Fruit fly (Drosophila melanogaster): Measurements from ENCODE around the gene Hipk.
A peak's percentile ranks its signal among the peaks of the same experiment; 100 is the strongest.

The Hipk gene

DNA sequence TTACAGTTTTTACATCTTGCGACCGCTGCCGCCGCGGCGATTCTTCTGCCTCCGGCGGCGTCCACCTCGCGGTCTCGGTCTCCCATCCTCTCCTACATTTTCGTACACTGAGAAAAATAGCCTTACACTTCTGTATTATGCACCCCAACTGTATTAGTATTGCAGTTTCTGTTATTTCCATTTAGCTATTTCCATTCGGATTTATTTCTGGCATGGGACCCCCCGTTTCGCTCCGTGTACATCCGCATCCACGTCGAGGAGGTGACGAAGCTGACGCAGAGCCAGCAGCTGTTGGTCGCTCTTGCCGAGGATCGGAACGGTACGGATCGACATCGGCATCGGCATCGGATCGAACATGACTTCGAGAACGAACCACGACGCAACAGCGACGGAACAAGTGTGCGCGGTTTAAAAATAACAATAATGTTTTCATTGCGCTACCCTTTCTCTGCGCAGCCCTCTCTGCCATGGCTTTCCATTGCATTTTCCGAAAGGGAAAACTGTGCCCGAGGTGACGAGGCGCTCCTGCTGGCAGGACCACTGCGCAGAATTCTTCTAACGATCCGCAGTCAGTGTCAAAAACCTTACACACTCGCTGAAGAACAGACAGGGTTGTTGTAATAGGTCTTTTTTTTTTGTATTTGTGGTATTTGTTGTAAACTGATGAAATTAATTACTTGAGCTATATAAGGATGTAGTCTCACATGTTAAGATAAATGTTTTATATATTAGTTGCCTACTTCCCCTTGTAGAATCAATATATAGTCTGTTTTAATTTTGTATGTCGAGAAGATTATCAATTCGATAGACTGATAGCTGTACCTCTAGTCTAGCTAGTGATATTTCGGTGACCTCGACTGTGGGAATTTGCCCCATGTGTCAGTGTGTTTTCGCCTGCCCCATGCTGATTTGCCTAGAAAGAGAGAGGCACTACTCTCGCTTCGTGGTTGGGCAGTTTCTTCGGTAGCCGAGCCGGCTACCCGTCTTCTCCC lies 46.7 kb downstream of the Hipk start (continued):
- peak; percentile 73 for TF ChIP-seq Spps (tag; optimal IDR thresholded peaks at IDR 0.05)
- peak; percentile 91 for TF ChIP-seq CG18599 (GFP tag; optimal IDR thresholded peaks at IDR 0.05)
- peak; percentile 87 for TF ChIP-seq ttk (GFP tag; IDR thresholded peaks at IDR 0.05)
- peak; percentile 78 for TF ChIP-seq CG14710 (tag; optimal IDR thresholded peaks at IDR 0.05)
- peak; percentile 89 for TF ChIP-seq CG14667 (GFP tag; IDR thresholded peaks at IDR 0.05)
- TF ChIP-seq CG6791 (GFP tag; IDR thresholded peaks at IDR 0.05; ENCODE audit: partially characterized antibody): no peak
- TF ChIP-seq CG43689 (GFP tag; IDR thresholded peaks at IDR 0.05): 0 out of 2 replicates have a peak, but pooled peaks have one; percentile 43
- TF ChIP-seq CG6272 (GFP tag; IDR thresholded peaks at IDR 0.05): peak; percentile 83
- peak; percentile 66 for TF ChIP-seq CG17912 (GFP tag; optimal IDR thresholded peaks at IDR 0.05)
- peak; percentile 82 for TF ChIP-seq dan (GFP tag; IDR thresholded peaks at IDR 0.05)
- TF ChIP-seq bcd (GFP tag; optimal IDR thresholded peaks at IDR 0.05): peak; percentile 91
- TF ChIP-seq amos (GFP tag; IDR thresholded peaks at IDR 0.05; ENCODE audit: partially characterized antibody): no peak
- TF ChIP-seq Hand (GFP tag; optimal IDR thresholded peaks at IDR 0.05): peak; percentile 74
- peak; percentile 84 for TF ChIP-seq nom (GFP tag; optimal IDR thresholded peaks at IDR 0.05)
- peak; percentile 88 for TF ChIP-seq onecut (GFP tag; IDR thresholded peaks at IDR 0.05)
- peak; percentile 85 for TF ChIP-seq gsb (GFP tag; IDR thresholded peaks at IDR 0.05)
- TF ChIP-seq CG2678 (tag; optimal IDR thresholded peaks at IDR 0.05): peak; percentile 91
- TF ChIP-seq CG17568 (GFP tag; optimal IDR thresholded peaks at IDR 0.05): no peak
- TF ChIP-seq CG7745 (tag; optimal IDR thresholded peaks at IDR 0.05): peak; percentile 40
- peak; percentile 36 for TF ChIP-seq Hmx (GFP tag; optimal IDR thresholded peaks at IDR 0.05)
- TF ChIP-seq HLH4C (GFP tag; IDR thresholded peaks at IDR 0.05; ENCODE audit: partially characterized antibody): no peak
- TF ChIP-seq Ets65A (GFP tag): peak; percentile 99
- peak; percentile 90 for TF ChIP-seq CG30403 (GFP tag; optimal IDR thresholded peaks at IDR 0.05)
- peak; percentile 8 for TF ChIP-seq CTCF (GFP tag; optimal IDR thresholded peaks at IDR 0.05)
- peak; percentile 26 for TF ChIP-seq MESR4 (GFP tag; optimal IDR thresholded peaks at IDR 0.05)
- peak; percentile 88 for TF ChIP-seq zfh2 (GFP tag; optimal IDR thresholded peaks at IDR 0.05)
- peak; percentile 78 for TF ChIP-seq zen (tag; optimal IDR thresholded peaks at IDR 0.05)
- peak; percentile 91 for TF ChIP-seq pum (GFP tag; optimal IDR thresholded peaks at IDR 0.05)
- peak; percentile 72 for TF ChIP-seq Abd-B (GFP tag; optimal IDR thresholded peaks at IDR 0.05)
- TF ChIP-seq salm (tag; optimal IDR thresholded peaks at IDR 0.05): peak; percentile 82
- peak; percentile 63; the same call in 2 of the 3 replicates for TF ChIP-seq z (GFP tag; IDR thresholded peaks at IDR 0.05)
- TF ChIP-seq CG33213 (GFP tag; optimal IDR thresholded peaks at IDR 0.05): peak; percentile 87
- TF ChIP-seq Elba2 (GFP tag; optimal IDR thresholded peaks at IDR 0.05): peak; percentile 41
- peak; percentile 86 for TF ChIP-seq sug (tag; optimal IDR thresholded peaks at IDR 0.05)
- TF ChIP-seq Dad (GFP tag; optimal IDR thresholded peaks at IDR 0.05): peak; percentile 92
- TF ChIP-seq ham (GFP tag; IDR thresholded peaks at IDR 0.05): peak; percentile 76; the same call in 1 of the 2 replicates
- TF ChIP-seq Bdp1 (GFP tag; optimal IDR thresholded peaks at IDR 0.05): peak; percentile 72
- TF ChIP-seq h (optimal IDR thresholded peaks at IDR 0.05): no peak
- TF ChIP-seq cas (GFP tag; IDR thresholded peaks at IDR 0.05): peak; percentile 81; the same call in 1 of the 2 replicates

DNA sequence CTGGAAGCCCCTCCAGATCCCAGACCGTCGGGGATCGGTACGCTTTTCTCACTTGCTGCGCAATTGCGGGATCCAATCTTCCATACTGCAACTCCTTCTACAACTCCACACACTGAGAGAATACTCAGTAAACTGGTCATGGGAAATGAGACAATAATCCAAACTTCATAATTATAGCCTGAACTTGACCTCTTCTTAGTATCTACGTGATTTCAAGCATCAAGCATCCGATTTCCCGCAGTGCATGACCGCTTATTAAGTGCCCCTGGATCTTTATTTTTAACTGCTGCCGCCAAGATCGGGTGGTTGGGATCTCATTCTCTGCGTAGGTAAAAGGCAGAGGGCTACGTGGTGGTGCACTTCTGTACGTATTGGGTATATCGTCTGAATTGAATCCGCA lies 48.5 kb downstream of the Hipk start:
- TF ChIP-seq row (GFP tag; IDR thresholded peaks at IDR 0.05) (peak; percentile 28; the same call in 1 of the 3 replicates), CG10959 (GFP tag; IDR thresholded peaks at IDR 0.05) (0 out of 2 replicates have a peak, but pooled peaks have one; percentile 28), cas (GFP tag; IDR thresholded peaks at IDR 0.05) (no peak), CG4424 (GFP tag; optimal IDR thresholded peaks at IDR 0.05) (no peak), sim (GFP tag; IDR thresholded peaks at IDR 0.05) (no peak), tin (GFP tag; optimal IDR thresholded peaks at IDR 0.05) (no peak), dmrt11E (tag; optimal IDR thresholded peaks at IDR 0.05) (peak; percentile 56), CG15696 (tag; optimal IDR thresholded peaks at IDR 0.05) (peak; percentile 5), CG14710 (tag; optimal IDR thresholded peaks at IDR 0.05) (peak; percentile 14), br (optimal IDR thresholded peaks at IDR 0.05) (no peak), Ravus (GFP tag; IDR thresholded peaks at IDR 0.05) (no peak), CG6791 (GFP tag; IDR thresholded peaks at IDR 0.05; ENCODE audit: partially characterized antibody) (no peak), grn (GFP tag; optimal IDR thresholded peaks at IDR 0.05) (no peak), CG8478 (optimal IDR thresholded peaks at IDR 0.05) (no peak), CG17568 (GFP tag; optimal IDR thresholded peaks at IDR 0.05) (no peak), lola (GFP tag; optimal IDR thresholded peaks at IDR 0.05) (peak in 1 of 3 experiments; percentile 20)

Data from whole organism, embryonic.